Fruit fly (Drosophila melanogaster): ENCODE measurements around the gene CG43165.

DNA sequence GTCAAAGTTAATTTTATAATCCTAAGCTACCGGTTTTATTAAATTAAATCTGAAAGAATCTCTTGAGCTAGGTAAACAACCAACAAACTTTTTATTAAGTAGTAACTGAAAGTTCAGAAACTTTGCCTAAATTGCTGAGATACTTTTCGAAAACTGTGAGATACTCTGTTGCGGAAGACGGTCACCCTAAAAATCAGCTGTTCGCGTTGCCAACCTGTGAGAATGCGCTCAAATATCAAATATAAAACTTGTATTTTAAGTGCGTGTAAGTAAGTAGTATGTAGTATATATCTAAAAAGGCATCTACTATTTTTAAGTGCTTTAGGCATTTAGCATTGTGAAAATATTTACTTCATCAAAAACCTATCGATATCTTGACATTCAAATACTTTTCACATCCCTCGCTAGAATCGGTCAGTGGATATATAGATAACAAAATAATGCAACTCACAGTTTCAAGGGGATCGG is 18.2 kb upstream of the CG43165 start, which contains the start of the genes CG31955 and CG2818:
- no peak for TF ChIP-seq psq (optimal IDR thresholded peaks at IDR 0.05)
- TF ChIP-seq Myc (optimal IDR thresholded peaks at IDR 0.05) = no peak
- TF ChIP-seq insv (optimal IDR thresholded peaks at IDR 0.05) = no peak
- TF ChIP-seq h (optimal IDR thresholded peaks at IDR 0.05) = no peak
- TF ChIP-seq Sin3A (optimal IDR thresholded peaks at IDR 0.05) = no peak
- no peak for TF ChIP-seq ttk (optimal IDR thresholded peaks at IDR 0.05)
